Fruit fly (Drosophila melanogaster) S2 (cell line): ENCODE data around the gene IntS6.

Source experiments
- CG8478 ChIP-seq: fragments of >200 bp; optimal IDR thresholded peaks from 2 replicates; lab custom pipeline; 2018
- CTCF ChIP-seq, 2 experiments: fragments of >200 bp; optimal IDR thresholded peaks; 2 replicates each; lab custom pipeline; 2018

- TF ChIP-seq CG8478 (lab: Kevin White, UChicago) (no peak), CTCF (optimal IDR thresholded peaks at IDR 0.05; lab: Kevin White, UChicago) (no peak)
Observed at dm6 chrX:5789187-5789586, 42.1 kb upstream of the IntS6 start, which contains the start of gene CG15767.
